Worm (Caenorhabditis elegans): ENCODE data around the gene C06G3.8.

The C06G3.8 gene

ce11 chrIV:7047762-7048178 is 15.4 kb upstream of the C06G3.8 start (continued):
- TF ChIP-seq fkh-10 (GFP tag; optimal IDR thresholded peaks at IDR 0.05) (no peak), efl-1 (optimal IDR thresholded peaks at IDR 0.05) (peak; percentile 27 to 56), efl-1 (GFP tag; optimal IDR thresholded peaks at IDR 0.05 in 1 of 2) (peak; percentile 22 to 91), zip-4 (GFP tag; optimal IDR thresholded peaks at IDR 0.05) (peak; percentile 0), mab-9 (GFP tag; IDR thresholded peaks at IDR 0.05) (no peak), isw-1 (GFP tag; IDR thresholded peaks at IDR 0.05) (no peak), lsy-2 (tag; optimal IDR thresholded peaks at IDR 0.05) (peak; percentile 66 to 67), dsc-1 (tag; optimal IDR thresholded peaks at IDR 0.05) (no peak), Y116A8C.19 (tag; optimal IDR thresholded peaks at IDR 0.05; ENCODE audit: borderline replicate concordance) (no peak), vab-15 (tag; optimal IDR thresholded peaks at IDR 0.05) (no peak), hlh-17 (GFP tag; optimal IDR thresholded peaks at IDR 0.05; ENCODE audit: borderline replicate concordance) (no peak), blmp-1 (tag; optimal IDR thresholded peaks at IDR 0.05) (peak; percentile 79), tlp-1 (tag; optimal IDR thresholded peaks at IDR 0.05) (no peak), rnt-1 (tag; optimal IDR thresholded peaks at IDR 0.05) (peak; percentile 39), nhr-20 (tag; optimal IDR thresholded peaks at IDR 0.05) (peak; percentile 89), nhr-71 (tag; optimal IDR thresholded peaks at IDR 0.05) (peak; percentile 91), pax-3 (tag; optimal IDR thresholded peaks at IDR 0.05) (no peak), lir-3 (tag; optimal IDR thresholded peaks at IDR 0.05; ENCODE audit: poor library complexity) (no peak), fkh-4 (tag; optimal IDR thresholded peaks at IDR 0.05; ENCODE audit: borderline replicate concordance) (no peak), sox-4 (tag; optimal IDR thresholded peaks at IDR 0.05) (no peak), xbp-1 (tag; optimal IDR thresholded peaks at IDR 0.05) (peak; percentile 49), dpl-1 (GFP tag; optimal IDR thresholded peaks at IDR 0.05) (peak in 2 of 3 experiments; percentile 28 to 60), aly-2 (tag; optimal IDR thresholded peaks at IDR 0.05) (no peak), lin-14 (GFP tag; optimal IDR thresholded peaks at IDR 0.05) (peak; percentile 88), C04F5.9 (tag; optimal IDR thresholded peaks at IDR 0.05) (peak; percentile 21), alr-1 (tag; optimal IDR thresholded peaks at IDR 0.05; ENCODE audit: borderline replicate concordance) (no peak), mef-2 (tag; optimal IDR thresholded peaks at IDR 0.05) (peak; percentile 16), lin-35 (GFP tag; optimal IDR thresholded peaks at IDR 0.05) (peak; percentile 28 to 74), nhr-28 (tag; optimal IDR thresholded peaks at IDR 0.05) (no peak), F16B12.6 (tag; optimal IDR thresholded peaks at IDR 0.05) (no peak), aha-1 (tag; optimal IDR thresholded peaks at IDR 0.05) (no peak)

ce11 chrIV:7046641-7047361 is 14.4 kb upstream of the C06G3.8 start:
- TF ChIP-seq hlh-4 (tag; optimal IDR thresholded peaks at IDR 0.05) (no peak), efl-3 (GFP tag; optimal IDR thresholded peaks at IDR 0.05) (no peak), grh-1 (GFP tag; IDR thresholded peaks at IDR 0.05) (peak; percentile 33; the same call in 1 of the 2 replicates), ama-1 (optimal IDR thresholded peaks at IDR 0.05) (no peak), sox-4 (tag; optimal IDR thresholded peaks at IDR 0.05) (peak; percentile 18), unc-130 (tag; optimal IDR thresholded peaks at IDR 0.05) (no peak), lsy-2 (tag; optimal IDR thresholded peaks at IDR 0.05) (peak in 1 of 2 experiments; percentile 37), snu-23 (GFP tag; optimal IDR thresholded peaks at IDR 0.05) (peak; percentile 66), ceh-82 (tag; optimal IDR thresholded peaks at IDR 0.05) (no peak), nhr-71 (tag; optimal IDR thresholded peaks at IDR 0.05) (peak; percentile 76), tlp-1 (tag; optimal IDR thresholded peaks at IDR 0.05) (no peak), aly-2 (tag; optimal IDR thresholded peaks at IDR 0.05) (no peak), mep-1 (tag; optimal IDR thresholded peaks at IDR 0.05) (peak; percentile 46), egl-27 (tag; optimal IDR thresholded peaks at IDR 0.05) (no peak), fkh-8 (tag; optimal IDR thresholded peaks at IDR 0.05) (peak; percentile 63), nhr-19 (GFP tag; conservative IDR thresholded peaks at IDR 0.05) (peak; percentile 96), swsn-7 (tag; optimal IDR thresholded peaks at IDR 0.05) (peak; percentile 29), nhr-77 (tag; optimal IDR thresholded peaks at IDR 0.05) (no peak), pax-3 (tag; optimal IDR thresholded peaks at IDR 0.05) (peak; percentile 13), nhr-20 (tag; optimal IDR thresholded peaks at IDR 0.05) (peak; percentile 74), lin-14 (GFP tag; optimal IDR thresholded peaks at IDR 0.05) (peak; percentile 56), ztf-4 (tag; optimal IDR thresholded peaks at IDR 0.05) (peak; percentile 38), nhr-47 (tag; optimal IDR thresholded peaks at IDR 0.05) (peak; percentile 51), lin-13 (GFP tag; optimal IDR thresholded peaks at IDR 0.05) (no peak), F16B12.6 (tag; optimal IDR thresholded peaks at IDR 0.05) (no peak)
